Worm (Caenorhabditis elegans) whole organism, L4 larva: ENCODE measurements around the gene str-108.

Source experiments
- F49E8.2 ChIP-seq: sonication (generic microtip); optimal IDR thresholded peaks from 2 replicates; lab custom pipeline; 2016; ENCODE audit warnings: missing compliant biosample characterization, mild to moderate bottlenecking, missing genetic modification characterization, borderline replicate concordance
- Y75B8A.6 ChIP-seq: fragments of 200-800 bp; sonication (Bioruptor generic); IDR thresholded peaks from 2 replicates; pipeline ENCODE4 v1.3.6; 2022; ENCODE audit warnings: missing genetic modification reagents, missing genetic modification characterization, missing compliant biosample characterization
- ZK546.5 ChIP-seq, 2 experiments: sonication (generic microtip); optimal IDR thresholded peaks; 2 replicates each; lab custom pipeline; 2017; ENCODE audit warnings: missing biosample characterization in 2 of 2, missing genetic modification characterization in 2 of 2
- arid-1 ChIP-seq: fragments of 200-800 bp; sonication (Bioruptor generic); conservative IDR thresholded peaks from 2 replicates; pipeline ENCODE4 v1.3.6; 2022; ENCODE audit warnings: missing genetic modification reagents, missing genetic modification characterization, missing compliant biosample characterization
- attf-4 ChIP-seq: sonication (generic microtip); optimal IDR thresholded peaks from 3 replicates; lab custom pipeline; 2017; ENCODE audit warnings: missing biosample characterization, missing genetic modification characterization
- ceh-28 ChIP-seq: fragments of 150-350 bp; optimal IDR thresholded peaks from 2 replicates; lab custom pipeline; 2014; ENCODE audit warnings: missing biosample characterization, missing genetic modification reagents, missing genetic modification characterization
- ceh-62 ChIP-seq: sonication (generic microtip); optimal IDR thresholded peaks from 2 replicates; lab custom pipeline; 2017; ENCODE audit warnings: missing biosample characterization, missing genetic modification characterization
- dmd-6 ChIP-seq: fragments of 200-800 bp; sonication (Bioruptor generic); IDR thresholded peaks from 2 replicates; pipeline ENCODE4 v1.3.6; 2022; ENCODE audit warnings: missing genetic modification reagents, missing genetic modification characterization, missing compliant biosample characterization
- dve-1 ChIP-seq: sonication (generic microtip); optimal IDR thresholded peaks from 2 replicates; lab custom pipeline; 2017; ENCODE audit warnings: antibody characterized with exemption, mild to moderate bottlenecking, missing genetic modification characterization, missing compliant biosample characterization; ENCODE audit not compliant: insufficient read depth
- egl-43 ChIP-seq: fragments of 200-800 bp; sonication (Bioruptor generic); IDR thresholded peaks from 2 replicates; pipeline ENCODE4 v1.3.6; 2022; ENCODE audit warnings: missing genetic modification reagents, missing genetic modification characterization, missing compliant biosample characterization
- gei-8 ChIP-seq: fragments of 200-800 bp; sonication (Bioruptor generic); optimal IDR thresholded peaks from 2 replicates; lab custom pipeline; 2018; ENCODE audit warnings: mild to moderate bottlenecking, missing genetic modification characterization, missing compliant biosample characterization
- lin-13 ChIP-seq: fragments of 150-350 bp; optimal IDR thresholded peaks from 2 replicates; lab custom pipeline; 2014; ENCODE audit warnings: missing biosample characterization, missing genetic modification reagents, missing genetic modification characterization
- lin-15B ChIP-seq: fragments of 150-350 bp; sonication (generic microtip); optimal IDR thresholded peaks from 3 replicates; lab custom pipeline; 2014; ENCODE audit warnings: missing biosample characterization, missing genetic modification characterization
- lin-39 ChIP-seq: fragments of 150-350 bp; optimal IDR thresholded peaks from 2 replicates; lab custom pipeline; 2014; ENCODE audit warnings: missing biosample characterization, missing genetic modification reagents, missing genetic modification characterization
- mdl-1 ChIP-seq, 2 experiments: fragments of 150-350 bp in 1 of 2; sonication (generic microtip) in 1 of 2; optimal IDR thresholded peaks; 2 replicates each; lab custom pipeline; 2014 to 2017; ENCODE audit warnings: missing biosample characterization in 2 of 2, missing genetic modification characterization in 2 of 2
- nhr-11 ChIP-seq: fragments of 150-350 bp; optimal IDR thresholded peaks from 2 replicates; lab custom pipeline; 2014; ENCODE audit warnings: missing biosample characterization, missing genetic modification characterization
- nhr-111 ChIP-seq: fragments of 200-800 bp; sonication (Bioruptor generic); optimal IDR thresholded peaks from 2 replicates; lab custom pipeline; 2018; ENCODE audit warnings: mild to moderate bottlenecking, missing genetic modification characterization, missing compliant biosample characterization
- nhr-28 ChIP-seq: fragments of 150-350 bp; optimal IDR thresholded peaks from 2 replicates; lab custom pipeline; 2014; ENCODE audit warnings: missing biosample characterization, missing genetic modification characterization
- nhr-42 ChIP-seq: fragments of 200-800 bp; sonication (Bioruptor generic); IDR thresholded peaks from 2 replicates; pipeline ENCODE4 v1.3.6; 2022; ENCODE audit warnings: missing genetic modification characterization, missing compliant biosample characterization
- nhr-6 ChIP-seq: fragments of 150-350 bp; optimal IDR thresholded peaks from 2 replicates; lab custom pipeline; 2014; ENCODE audit warnings: missing biosample characterization, missing genetic modification characterization
- nhr-77 ChIP-seq: fragments of 150-350 bp; optimal IDR thresholded peaks from 2 replicates; lab custom pipeline; 2014; ENCODE audit warnings: missing biosample characterization, missing genetic modification characterization
- pqm-1 ChIP-seq: sonication (generic microtip); optimal IDR thresholded peaks from 2 replicates; lab custom pipeline; 2017; ENCODE audit warnings: missing biosample characterization, missing genetic modification characterization
- rbr-2 ChIP-seq: sonication (generic microtip); optimal IDR thresholded peaks from 2 replicates; lab custom pipeline; 2016; ENCODE audit warnings: missing genotype, missing genetic modification characterization, missing compliant biosample characterization
- spr-1 ChIP-seq: sonication (generic microtip); optimal IDR thresholded peaks from 2 replicates; lab custom pipeline; 2016; ENCODE audit warnings: mild to moderate bottlenecking, missing genetic modification characterization, missing compliant biosample characterization
- spr-3 ChIP-seq: fragments of 200-800 bp; sonication (Bioruptor generic); optimal IDR thresholded peaks from 2 replicates; lab custom pipeline; 2018; ENCODE audit warnings: mild to moderate bottlenecking, missing genetic modification characterization, missing compliant biosample characterization
- tra-1 ChIP-seq: fragments of 200-800 bp; sonication (Bioruptor generic); IDR thresholded peaks from 2 replicates; pipeline ENCODE4 v1.3.6; 2022; ENCODE audit warnings: missing genetic modification reagents, missing genetic modification characterization, missing compliant biosample characterization
- unc-62 ChIP-seq, 3 experiments: fragments of 150-350 bp in 1 of 3; sonication (generic microtip); optimal IDR thresholded peaks in 2 of 3; peaks in 1 of 3; 1 replicate in 1 of 3; 2 replicates in 2 of 3; lab custom pipeline; 2014 to 2017; ENCODE audit warnings: missing biosample characterization in 3 of 3, missing genetic modification characterization in 3 of 3, missing genetic modification reagents in 3 of 3, missing genotype in 1 of 3
- zag-1 ChIP-seq: fragments of 150-350 bp; optimal IDR thresholded peaks from 2 replicates; lab custom pipeline; 2014; ENCODE audit warnings: missing biosample characterization, missing genetic modification characterization

str-108 gene

ce11 chrV:16137043-16137442, 29.0 kb upstream of the str-108 start, which contains the start of gene F44G3.7:
Gene F44G3.7, minus strand, starts transcription at chrV:16137143.
- no peak for TF ChIP-seq F49E8.2
- TF ChIP-seq spr-3 = no peak
- TF ChIP-seq rbr-2 (tag; lab: Kevin White, UChicago) = no peak
- no peak for TF ChIP-seq dve-1 (tag; lab: Kevin White, UChicago)
- no peak for TF ChIP-seq zag-1 (tag; lab: Kevin White, UChicago)
- no peak for TF ChIP-seq lin-15B (tag; lab: Kevin White, UChicago)
- TF ChIP-seq tra-1 (GFP tag; lab: Robert Waterston, UW) = no peak
- TF ChIP-seq Y75B8A.6 (GFP tag; lab: Robert Waterston, UW) = no peak

DNA sequence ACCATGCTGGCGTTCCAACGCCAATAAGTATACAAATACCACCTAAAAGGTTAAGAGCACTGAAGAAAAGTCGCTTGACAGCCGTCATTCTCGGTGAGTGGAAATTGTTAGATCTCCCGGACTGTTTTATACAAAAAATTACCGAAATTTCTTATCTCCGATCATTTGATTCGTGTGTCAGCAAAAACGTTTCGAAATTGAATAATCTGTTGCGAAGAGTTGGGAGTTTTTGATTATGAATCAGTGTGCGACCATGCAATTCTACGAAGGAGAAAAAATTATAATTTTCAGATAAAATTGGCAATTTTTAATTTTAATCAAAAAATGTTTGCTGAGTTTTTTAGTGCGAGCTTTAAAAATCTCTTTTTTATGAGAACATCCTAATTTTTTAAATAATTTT, 26.5 kb upstream of the str-108 start, which contains the start of gene clc-11:
Gene clc-11 (minus strand): TSS at position 101 of the 400 bp plus-strand sequence.
- TF ChIP-seq nhr-6 (tag; lab: Kevin White, UChicago) = no peak

DNA sequence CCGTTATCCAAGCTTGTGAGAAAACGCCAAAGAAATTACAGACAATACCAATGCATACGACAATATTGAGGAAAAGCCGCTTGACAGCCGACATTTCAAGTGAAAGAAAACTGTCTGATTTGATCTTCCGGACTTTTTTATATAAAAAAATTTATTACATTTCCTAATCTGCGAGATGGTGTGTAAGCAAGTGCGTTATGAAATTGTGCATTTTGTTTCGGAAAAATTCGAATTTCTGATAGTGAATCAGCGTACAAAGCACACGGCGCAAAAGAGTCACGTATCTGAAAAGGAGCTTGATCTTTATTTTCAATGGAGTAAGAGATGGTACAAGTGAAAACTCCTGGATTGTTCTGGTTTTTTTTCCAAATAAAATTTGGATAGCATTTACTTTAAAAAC, 25.0 kb upstream of the str-108 start, which contains the start of gene clc-32:
Gene clc-32 (minus strand): TSS at position 101 of the 400 bp plus-strand sequence.
- TF ChIP-seq spr-1 (tag; lab: Kevin White, UChicago) (no peak), ceh-62 (tag; lab: Kevin White, UChicago) (no peak), ZK546.5 (tag; optimal IDR thresholded peaks at IDR 0.05; lab: Kevin White, UChicago) (no peak), ceh-28 (tag; lab: Kevin White, UChicago) (no peak), nhr-42 (GFP tag; lab: Robert Waterston, UW) (no peak), nhr-11 (no peak), dmd-6 (GFP tag; lab: Robert Waterston, UW) (no peak), egl-43 (GFP tag; lab: Robert Waterston, UW) (no peak), nhr-111 (GFP tag; lab: Kevin White, UChicago) (no peak), pqm-1 (tag; lab: Kevin White, UChicago) (no peak)
- TF ChIP-seq, all 104 proteins: peak for 0

ce11 chrV:16142371-16142770, 23.7 kb upstream of the str-108 start, which contains the start of gene fbxa-18:
Gene fbxa-18, plus strand, starts transcription at chrV:16142671.
- TF ChIP-seq lin-13 (no peak), gei-8 (GFP tag; lab: Kevin White, UChicago) (no peak), arid-1 (GFP tag; lab: Robert Waterston, UW) (no peak), attf-4 (tag; lab: Kevin White, UChicago) (no peak), spr-1 (tag; lab: Kevin White, UChicago) (no peak), unc-62 (GFP tag; optimal IDR thresholded peaks at IDR 0.05 in 1 of 2; lab: Kevin White, UChicago) (no peak), unc-62 (tag; optimal IDR thresholded peaks at IDR 0.05; lab: Kevin White, UChicago) (no peak), mdl-1 (tag; optimal IDR thresholded peaks at IDR 0.05; lab: Kevin White, UChicago) (no peak)
- TF ChIP-seq, all 104 proteins: peak for 0

- TF ChIP-seq lin-39 (tag; lab: Kevin White, UChicago) (no peak), arid-1 (GFP tag; lab: Robert Waterston, UW) (no peak), dmd-6 (GFP tag; lab: Robert Waterston, UW) (peak; percentile 52; the same call in 1 of the 2 replicates), nhr-42 (GFP tag; lab: Robert Waterston, UW) (no peak), nhr-28 (peak; percentile 66), unc-62 (GFP tag; optimal IDR thresholded peaks at IDR 0.05 in 1 of 2; lab: Kevin White, UChicago) (peak in 1 of 2 experiments; percentile 4), unc-62 (tag; optimal IDR thresholded peaks at IDR 0.05; lab: Kevin White, UChicago) (no peak), pqm-1 (tag; lab: Kevin White, UChicago) (peak; percentile 42), dve-1 (tag; lab: Kevin White, UChicago) (no peak), nhr-77 (tag; lab: Kevin White, UChicago) (peak; percentile 41)
- TF ChIP-seq, all 104 proteins: peak for 5
Observed at ce11 chrV:16143066-16143581, 22.9 kb upstream of the str-108 start, which contains the start of gene fbxa-88. Gene fbxa-88, minus strand, starts transcription at chrV:16143116.

- TF ChIP-seq Y75B8A.6 (GFP tag; lab: Robert Waterston, UW) = no peak
- TF ChIP-seq nhr-111 (GFP tag; lab: Kevin White, UChicago) = no peak
- TF ChIP-seq unc-62 (GFP tag; optimal IDR thresholded peaks at IDR 0.05 in 1 of 2; lab: Kevin White, UChicago) = peak in 1 of 2 experiments; percentile 91
- no peak for TF ChIP-seq unc-62 (tag; optimal IDR thresholded peaks at IDR 0.05; lab: Kevin White, UChicago)
- no peak for TF ChIP-seq lin-39 (tag; lab: Kevin White, UChicago)
- TF ChIP-seq, all 104 proteins: peak for 1
Observed at ce11 chrV:16145009-16145408, 21.0 kb upstream of the str-108 start.
